Worm (Caenorhabditis elegans): ENCODE results near the gene C23H5.12.

- TF ChIP-seq hnd-1 (tag; optimal IDR thresholded peaks at IDR 0.05) (no peak), aly-1 (tag; optimal IDR thresholded peaks at IDR 0.05) (no peak), flt-1 (GFP tag; IDR thresholded peaks at IDR 0.05) (no peak), tra-4 (tag; optimal IDR thresholded peaks at IDR 0.05) (no peak), ama-1 (optimal IDR thresholded peaks at IDR 0.05) (no peak)
These were observed 4.2 kb downstream of the C23H5.12 start for ce11 chrIV:2137478-2137877.
